Worm (Caenorhabditis elegans) whole organism, early embryonic: ENCODE data around the gene srh-40.

Experiments
- B0310.2 ChIP-seq: sonication (generic microtip); optimal IDR thresholded peaks from 2 replicates; lab custom pipeline; 2016; ENCODE audit warnings: mild to moderate bottlenecking, missing genetic modification characterization, missing compliant biosample characterization
- F13C5.2 ChIP-seq: sonication (generic microtip); optimal IDR thresholded peaks from 2 replicates; lab custom pipeline; 2017; ENCODE audit warnings: mild to moderate bottlenecking, missing genetic modification characterization, inconsistent platforms, missing compliant biosample characterization
- ama-1 ChIP-seq: fragments of 150-350 bp; optimal IDR thresholded peaks from 2 replicates; lab custom pipeline; 2014
- ceh-36 ChIP-seq: sonication (generic microtip); optimal IDR thresholded peaks from 2 replicates; lab custom pipeline; 2016; ENCODE audit warnings: missing genetic modification characterization, inconsistent platforms, missing compliant biosample characterization
- ets-7 ChIP-seq: sonication (generic microtip); optimal IDR thresholded peaks from 2 replicates; lab custom pipeline; 2016; ENCODE audit warnings: missing genotype, missing genetic modification characterization, missing compliant biosample characterization
- hmbx-1 ChIP-seq: sonication (generic microtip); optimal IDR thresholded peaks from 2 replicates; lab custom pipeline; 2016; ENCODE audit warnings: mild to moderate bottlenecking, missing genetic modification characterization, missing compliant biosample characterization
- hmg-4 ChIP-seq: fragments of 200-800 bp; sonication (Bioruptor generic); optimal IDR thresholded peaks from 2 replicates; lab custom pipeline; 2018; ENCODE audit warnings: mild to moderate bottlenecking, missing genetic modification characterization, missing compliant biosample characterization
- sea-1 ChIP-seq: fragments of 200-800 bp; sonication (Bioruptor generic); conservative IDR thresholded peaks from 2 replicates; pipeline ENCODE4 v1.3.6; 2022; ENCODE audit warnings: missing genetic modification characterization, missing compliant biosample characterization
- tbx-11 ChIP-seq: fragments of 200-800 bp; sonication (Bioruptor generic); IDR thresholded peaks from 2 replicates; pipeline ENCODE4 v1.3.6; 2022; ENCODE audit warnings: missing genetic modification characterization, missing compliant biosample characterization
- tra-4 ChIP-seq: sonication (generic microtip); optimal IDR thresholded peaks from 2 replicates; lab custom pipeline; 2017; ENCODE audit warnings: missing genetic modification characterization, missing compliant biosample characterization

- TF ChIP-seq ama-1 (lab: Kevin White, UChicago) (no peak), B0310.2 (tag; lab: Kevin White, UChicago) (no peak), ets-7 (no peak), tbx-11 (GFP tag; lab: Robert Waterston, UW) (no peak), hmbx-1 (no peak), tra-4 (tag; lab: Kevin White, UChicago) (no peak), ceh-36 (tag; lab: Kevin White, UChicago) (no peak), hmg-4 (GFP tag; lab: Kevin White, UChicago) (no peak), F13C5.2 (tag; lab: Kevin White, UChicago) (no peak), sea-1 (GFP tag; lab: Robert Waterston, UW) (no peak)
Observed at ce11 chrIII:6604317-6604716, 6.3 kb upstream of the srh-40 start.
